Worm (Caenorhabditis elegans): ENCODE measurements around the gene F59A1.16.

F59A1.16 gene

ce11 chrV:17714330-17714729 is 29.6 kb upstream of the F59A1.16 start, which contains the start of gene twk-33:
Gene twk-33, minus strand, starts transcription at chrV:17714377.
- TF ChIP-seq zag-1 (tag; optimal IDR thresholded peaks at IDR 0.05) (no peak), zfp-3 (GFP tag; conservative IDR thresholded peaks at IDR 0.05) (no peak), dmd-6 (GFP tag; IDR thresholded peaks at IDR 0.05) (peak; percentile 83), nhr-77 (tag; optimal IDR thresholded peaks at IDR 0.05) (peak; percentile 44), nhr-28 (tag; optimal IDR thresholded peaks at IDR 0.05) (peak; percentile 91), daf-12 (tag; optimal IDR thresholded peaks at IDR 0.05) (no peak), lin-1 (GFP tag; IDR thresholded peaks at IDR 0.05) (peak; percentile 33; the same call in 1 of the 2 replicates), hlh-11 (tag; optimal IDR thresholded peaks at IDR 0.05) (peak; percentile 62), daf-16 (GFP tag; optimal IDR thresholded peaks at IDR 0.05) (no peak), daf-16 (tag; optimal IDR thresholded peaks at IDR 0.05) (peak; percentile 63), php-3 (GFP tag; IDR thresholded peaks at IDR 0.05) (peak; percentile 61; the same call in 1 of the 2 replicates), cey-2 (tag; optimal IDR thresholded peaks at IDR 0.05; ENCODE audit: borderline replicate concordance, insufficient read depth) (peak; percentile 14), pqm-1 (tag; optimal IDR thresholded peaks at IDR 0.05) (peak; percentile 99), F10B5.3 (tag; optimal IDR thresholded peaks at IDR 0.05) (no peak), tra-1 (GFP tag; IDR thresholded peaks at IDR 0.05) (peak; percentile 68; the same call in 1 of the 2 replicates)

- TF ChIP-seq set-16 (GFP tag; IDR thresholded peaks at IDR 0.05): peak; percentile 60
- TF ChIP-seq Y105C5A.15 (GFP tag; IDR thresholded peaks at IDR 0.05): no peak
- peak; percentile 58 for TF ChIP-seq aha-1 (tag)
- TF ChIP-seq dmd-9 (GFP tag; IDR thresholded peaks at IDR 0.05): no peak
These were observed 27.6 kb upstream of the F59A1.16 start for ce11 chrV:17712349-17712748.

ce11 chrV:17707022-17707421 is 22.3 kb upstream of the F59A1.16 start, which contains the start of gene srh-31:
Gene srh-31, plus strand, starts transcription at chrV:17707322.
- no peak for TF ChIP-seq ama-1 (optimal IDR thresholded peaks at IDR 0.05)
- TF ChIP-seq lsy-2 (tag; optimal IDR thresholded peaks at IDR 0.05): no peak
- no peak for TF ChIP-seq mes-2 (tag; optimal IDR thresholded peaks at IDR 0.05; ENCODE audit: poor library complexity, severe bottlenecking)
- no peak for TF ChIP-seq nhr-10 (tag; optimal IDR thresholded peaks at IDR 0.05)
- TF ChIP-seq gei-8 (GFP tag; optimal IDR thresholded peaks at IDR 0.05): no peak
- TF ChIP-seq nhr-11 (tag; optimal IDR thresholded peaks at IDR 0.05): no peak

ce11 chrV:17706217-17706806 is 21.6 kb upstream of the F59A1.16 start:
- peak; percentile 92 for TF ChIP-seq aha-1 (tag)
- TF ChIP-seq fos-1 (tag; optimal IDR thresholded peaks at IDR 0.05): no peak
- no peak for TF ChIP-seq egl-27 (tag; optimal IDR thresholded peaks at IDR 0.05)
- TF ChIP-seq unc-62 (GFP tag; optimal IDR thresholded peaks at IDR 0.05 in 1 of 2): peak in 1 of 2 experiments; percentile 94
- no peak for TF ChIP-seq unc-62 (tag; optimal IDR thresholded peaks at IDR 0.05)

- TF ChIP-seq nhr-25 (tag; optimal IDR thresholded peaks at IDR 0.05; ENCODE audit: borderline replicate concordance, insufficient read depth): no peak
- no peak for TF ChIP-seq ceh-82 (tag; optimal IDR thresholded peaks at IDR 0.05)
- TF ChIP-seq egl-43 (GFP tag; IDR thresholded peaks at IDR 0.05): no peak
- no peak for TF ChIP-seq lim-7 (GFP tag; IDR thresholded peaks at IDR 0.05)
- TF ChIP-seq mxl-2 (GFP tag; conservative IDR thresholded peaks at IDR 0.05): no peak
- no peak for TF ChIP-seq ctbp-1 (GFP tag; IDR thresholded peaks at IDR 0.05)
- TF ChIP-seq tag-97 (GFP tag; IDR thresholded peaks at IDR 0.05): no peak
These were observed 21.1 kb upstream of the F59A1.16 start, which contains the start of gene W06D12.6 for ce11 chrV:17705814-17706213. Gene W06D12.6, plus strand, starts transcription at chrV:17706114.
